Worm (Caenorhabditis elegans) whole organism, L4 larva: ENCODE data around the gene C38H2.2.

Experiments used
- F10B5.3 ChIP-seq: sonication (generic microtip); optimal IDR thresholded peaks from 2 replicates; lab custom pipeline; 2016; ENCODE audit warnings: mild to moderate bottlenecking, missing genetic modification characterization, missing compliant biosample characterization
- F26F4.8 ChIP-seq: fragments of 200-800 bp; sonication (Bioruptor generic); conservative IDR thresholded peaks from 2 replicates; pipeline ENCODE4 v1.3.6; 2022; ENCODE audit warnings: missing genetic modification characterization, missing compliant biosample characterization
- F37D6.2 ChIP-seq: sonication (generic microtip); optimal IDR thresholded peaks from 2 replicates; lab custom pipeline; 2016; ENCODE audit warnings: mild to moderate bottlenecking, missing genetic modification characterization, missing compliant biosample characterization
- F44E2.7 ChIP-seq: fragments of 200-800 bp; sonication (Bioruptor generic); IDR thresholded peaks from 2 replicates; pipeline ENCODE4 v2.1.2; 2022; ENCODE audit warnings: missing genetic modification characterization, missing compliant biosample characterization
- R02D3.7 ChIP-seq: fragments of 150-350 bp; sonication (generic microtip); optimal IDR thresholded peaks from 3 replicates; lab custom pipeline; 2014; ENCODE audit warnings: missing biosample characterization, missing genetic modification characterization
- T26A8.4 ChIP-seq: fragments of 200-800 bp; sonication (Bioruptor generic); IDR thresholded peaks from 2 replicates; pipeline ENCODE4 v1.3.6; 2022; ENCODE audit warnings: missing genetic modification characterization, missing compliant biosample characterization
- Y48G9A.11 ChIP-seq: fragments of 200-800 bp; sonication (Bioruptor generic); IDR thresholded peaks from 2 replicates; pipeline ENCODE4 v1.3.6; 2022; ENCODE audit warnings: missing genetic modification reagents, missing genetic modification characterization, missing compliant biosample characterization
- Y75B8A.6 ChIP-seq: fragments of 200-800 bp; sonication (Bioruptor generic); IDR thresholded peaks from 2 replicates; pipeline ENCODE4 v1.3.6; 2022; ENCODE audit warnings: missing genetic modification reagents, missing genetic modification characterization, missing compliant biosample characterization
- ZK546.5 ChIP-seq, 2 experiments: sonication (generic microtip); optimal IDR thresholded peaks; 2 replicates each; lab custom pipeline; 2017; ENCODE audit warnings: missing biosample characterization in 2 of 2, missing genetic modification characterization in 2 of 2
- aha-1 ChIP-seq: fragments of 150-350 bp; peaks from one replicate; lab custom pipeline; 2014; ENCODE audit warnings: missing biosample characterization, missing genetic modification characterization
- arid-1 ChIP-seq: fragments of 200-800 bp; sonication (Bioruptor generic); conservative IDR thresholded peaks from 2 replicates; pipeline ENCODE4 v1.3.6; 2022; ENCODE audit warnings: missing genetic modification reagents, missing genetic modification characterization, missing compliant biosample characterization
- attf-4 ChIP-seq: sonication (generic microtip); optimal IDR thresholded peaks from 3 replicates; lab custom pipeline; 2017; ENCODE audit warnings: missing biosample characterization, missing genetic modification characterization
- ceh-44 ChIP-seq: fragments of 200-800 bp; sonication (Bioruptor generic); IDR thresholded peaks from 2 replicates; pipeline ENCODE4 v1.3.6; 2022; ENCODE audit warnings: missing genetic modification reagents, missing genetic modification characterization, missing compliant biosample characterization
- cey-2 ChIP-seq: sonication (generic microtip); optimal IDR thresholded peaks from 3 replicates; lab custom pipeline; 2017; ENCODE audit warnings: missing genetic modification characterization, mild to moderate bottlenecking, missing compliant biosample characterization, antibody characterized with exemption, borderline replicate concordance; ENCODE audit not compliant: insufficient read depth
- dmd-6 ChIP-seq: fragments of 200-800 bp; sonication (Bioruptor generic); IDR thresholded peaks from 2 replicates; pipeline ENCODE4 v1.3.6; 2022; ENCODE audit warnings: missing genetic modification reagents, missing genetic modification characterization, missing compliant biosample characterization
- dmd-8 ChIP-seq: fragments of 200-800 bp; sonication (Bioruptor generic); IDR thresholded peaks from 2 replicates; pipeline ENCODE4 v1.3.6; 2022; ENCODE audit warnings: missing genetic modification characterization, missing compliant biosample characterization
- dve-1 ChIP-seq: sonication (generic microtip); optimal IDR thresholded peaks from 2 replicates; lab custom pipeline; 2017; ENCODE audit warnings: antibody characterized with exemption, mild to moderate bottlenecking, missing genetic modification characterization, missing compliant biosample characterization; ENCODE audit not compliant: insufficient read depth
- egl-43 ChIP-seq: fragments of 200-800 bp; sonication (Bioruptor generic); IDR thresholded peaks from 2 replicates; pipeline ENCODE4 v1.3.6; 2022; ENCODE audit warnings: missing genetic modification reagents, missing genetic modification characterization, missing compliant biosample characterization
- hlh-30 ChIP-seq: sonication (generic microtip); optimal IDR thresholded peaks from 2 replicates; lab custom pipeline; 2017; ENCODE audit warnings: antibody characterized with exemption, mild to moderate bottlenecking, missing genetic modification characterization, missing compliant biosample characterization; ENCODE audit not compliant: insufficient read depth
- hmg-1.1 ChIP-seq: fragments of 200-800 bp; sonication (Bioruptor generic); IDR thresholded peaks from 2 replicates; pipeline ENCODE4 v1.3.6; 2022; ENCODE audit warnings: missing genetic modification reagents, missing genetic modification characterization, missing compliant biosample characterization
- lim-7 ChIP-seq: fragments of 200-800 bp; sonication (Bioruptor generic); IDR thresholded peaks from 2 replicates; pipeline ENCODE4 v1.3.6; 2022; ENCODE audit warnings: missing genetic modification characterization, missing compliant biosample characterization
- lin-15B ChIP-seq: fragments of 150-350 bp; sonication (generic microtip); optimal IDR thresholded peaks from 3 replicates; lab custom pipeline; 2014; ENCODE audit warnings: missing biosample characterization, missing genetic modification characterization
- lin-39 ChIP-seq: fragments of 150-350 bp; optimal IDR thresholded peaks from 2 replicates; lab custom pipeline; 2014; ENCODE audit warnings: missing biosample characterization, missing genetic modification reagents, missing genetic modification characterization
- lsy-2 ChIP-seq, 2 experiments: fragments of 150-350 bp in 1 of 2; sonication (generic microtip) in 1 of 2; optimal IDR thresholded peaks; 2 replicates each; lab custom pipeline; 2014 to 2017; ENCODE audit warnings: missing biosample characterization in 2 of 2, missing genetic modification characterization in 2 of 2
- madf-5 ChIP-seq, 2 experiments: fragments of 200-800 bp; sonication (Bioruptor generic); IDR thresholded peaks; 2 replicates each; pipeline ENCODE4 v1.3.6; 2022; ENCODE audit warnings: missing compliant biosample characterization in 2 of 2, missing genetic modification characterization in 2 of 2
- mdt-29 ChIP-seq: fragments of 200-800 bp; sonication (Bioruptor generic); IDR thresholded peaks from 2 replicates; pipeline ENCODE4 v1.3.6; 2022; ENCODE audit warnings: missing genetic modification reagents, missing genetic modification characterization, missing compliant biosample characterization
- mes-2 ChIP-seq: sonication (generic microtip); optimal IDR thresholded peaks from 2 replicates; lab custom pipeline; 2016; ENCODE audit warnings: missing genotype, mild to moderate bottlenecking, missing genetic modification characterization, missing compliant biosample characterization; ENCODE audit not compliant: poor library complexity, severe bottlenecking
- nhr-237 ChIP-seq: sonication (generic microtip); optimal IDR thresholded peaks from 2 replicates; lab custom pipeline; 2017; ENCODE audit warnings: missing biosample characterization, missing genetic modification characterization
- nhr-28 ChIP-seq: fragments of 150-350 bp; optimal IDR thresholded peaks from 2 replicates; lab custom pipeline; 2014; ENCODE audit warnings: missing biosample characterization, missing genetic modification characterization
- nhr-41 ChIP-seq: fragments of 200-800 bp; sonication (Bioruptor generic); IDR thresholded peaks from 2 replicates; pipeline ENCODE4 v1.3.6; 2022; ENCODE audit warnings: missing genetic modification reagents, missing genetic modification characterization, missing compliant biosample characterization
- nhr-48 ChIP-seq: sonication (generic microtip); optimal IDR thresholded peaks from 2 replicates; lab custom pipeline; 2016; ENCODE audit warnings: mild to moderate bottlenecking, missing genetic modification characterization, missing compliant biosample characterization
- nhr-76 ChIP-seq: fragments of 150-350 bp; optimal IDR thresholded peaks from 2 replicates; lab custom pipeline; 2014; ENCODE audit warnings: missing biosample characterization, missing genetic modification characterization
- pha-4 ChIP-seq, 2 experiments: fragments of 150-350 bp in 1 of 2; fragments of 200-800 bp in 1 of 2; sonication (Bioruptor generic) in 1 of 2; IDR thresholded peaks in 1 of 2; optimal IDR thresholded peaks in 1 of 2; 2 replicates each; pipeline versions ENCODE4 v1.3.6 to Lab custom; 2014 to 2022; ENCODE audit warnings: missing genetic modification characterization in 2 of 2, missing genetic modification reagents in 2 of 2, missing biosample characterization in 1 of 2, missing compliant biosample characterization in 1 of 2
- sdz-12 ChIP-seq: fragments of 200-800 bp; sonication (Bioruptor generic); optimal IDR thresholded peaks from 2 replicates; lab custom pipeline; 2018; ENCODE audit warnings: mild to moderate bottlenecking, missing genetic modification characterization, missing compliant biosample characterization
- set-16 ChIP-seq: fragments of 200-800 bp; sonication (Bioruptor generic); IDR thresholded peaks from 2 replicates; pipeline ENCODE4 v1.3.6; 2022; ENCODE audit warnings: missing genetic modification reagents, missing genetic modification characterization, missing compliant biosample characterization
- spr-1 ChIP-seq: sonication (generic microtip); optimal IDR thresholded peaks from 2 replicates; lab custom pipeline; 2016; ENCODE audit warnings: mild to moderate bottlenecking, missing genetic modification characterization, missing compliant biosample characterization
- unc-62 ChIP-seq, 3 experiments: fragments of 150-350 bp in 1 of 3; sonication (generic microtip); optimal IDR thresholded peaks in 2 of 3; peaks in 1 of 3; 1 replicate in 1 of 3; 2 replicates in 2 of 3; lab custom pipeline; 2014 to 2017; ENCODE audit warnings: missing biosample characterization in 3 of 3, missing genetic modification characterization in 3 of 3, missing genetic modification reagents in 3 of 3, missing genotype in 1 of 3
- zfp-2 ChIP-seq: sonication (generic microtip); optimal IDR thresholded peaks from 2 replicates; lab custom pipeline; 2016; ENCODE audit warnings: mild to moderate bottlenecking, missing genetic modification characterization, missing compliant biosample characterization
- zfp-3 ChIP-seq: fragments of 200-800 bp; sonication (Bioruptor generic); conservative IDR thresholded peaks from 2 replicates; pipeline ENCODE4 v1.3.6; 2022; ENCODE audit warnings: missing genetic modification reagents, missing genetic modification characterization, missing compliant biosample characterization
- ztf-11 ChIP-seq: fragments of 150-350 bp; optimal IDR thresholded peaks from 2 replicates; lab custom pipeline; 2014; ENCODE audit warnings: missing biosample characterization, missing genetic modification characterization

Gene C38H2.2

DNA sequence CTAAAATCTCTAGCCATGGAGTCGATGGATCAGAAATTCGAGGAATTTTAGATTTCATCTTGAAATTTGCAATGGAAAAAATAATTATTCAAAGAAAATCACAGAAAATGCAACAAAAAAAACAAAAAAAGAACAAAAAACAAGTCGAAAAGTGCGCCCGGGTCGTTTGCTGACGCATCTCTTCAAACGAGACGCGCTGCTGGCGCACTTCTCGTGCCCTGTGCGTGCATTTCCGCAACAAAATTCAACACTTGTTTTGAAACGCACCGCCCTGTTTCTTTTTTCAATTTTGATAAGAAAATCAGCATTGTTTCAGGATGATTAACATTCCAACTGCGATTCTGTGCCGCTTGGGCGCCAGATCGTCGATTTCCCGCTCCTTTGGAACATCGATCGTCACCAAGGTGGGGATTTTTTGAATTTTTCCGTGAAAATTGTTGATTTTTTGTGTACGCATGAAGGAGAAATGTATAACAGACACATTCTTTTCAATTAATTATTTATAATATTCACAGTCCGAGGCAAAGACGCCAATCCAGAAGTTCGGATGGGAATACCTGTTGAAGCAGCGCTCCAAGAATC, 47.5 kb upstream of the C38H2.2 start, which contains the start of the genes jmjd-4 and mev-1 (continued):
- TF ChIP-seq mes-2 (peak; percentile 86), dmd-6 (GFP tag; lab: Robert Waterston, UW) (peak; percentile 88), madf-5 (GFP tag; IDR thresholded peaks at IDR 0.05; lab: Robert Waterston, UW) (no peak), cey-2 (tag; lab: Kevin White, UChicago) (no peak), arid-1 (GFP tag; lab: Robert Waterston, UW) (peak; percentile 80; the same call in 1 of the 2 replicates), lsy-2 (tag; optimal IDR thresholded peaks at IDR 0.05; lab: Kevin White, UChicago) (peak; percentile 38 to 94), ZK546.5 (tag; optimal IDR thresholded peaks at IDR 0.05; lab: Kevin White, UChicago) (no peak), nhr-28 (tag; lab: Kevin White, UChicago) (peak; percentile 47), F10B5.3 (tag; lab: Kevin White, UChicago) (peak; percentile 45), dmd-8 (GFP tag; lab: Robert Waterston, UW) (no peak), egl-43 (GFP tag; lab: Robert Waterston, UW) (peak; percentile 81), Y75B8A.6 (GFP tag; lab: Robert Waterston, UW) (no peak), pha-4 (GFP tag; IDR thresholded peaks at IDR 0.05; lab: Robert Waterston, UW) (peak; percentile 76; the same call in 1 of the 2 replicates), pha-4 (tag; optimal IDR thresholded peaks at IDR 0.05; lab: Kevin White, UChicago) (no peak), F26F4.8 (no peak), ceh-44 (GFP tag; lab: Robert Waterston, UW) (no peak), nhr-48 (tag; lab: Kevin White, UChicago) (peak; percentile 44), mdt-29 (GFP tag; lab: Robert Waterston, UW) (peak; percentile 78), hlh-30 (peak; percentile 82), hmg-1.1 (GFP tag; lab: Robert Waterston, UW) (peak; percentile 89), unc-62 (GFP tag; optimal IDR thresholded peaks at IDR 0.05 in 1 of 2; lab: Kevin White, UChicago) (no peak), unc-62 (tag; optimal IDR thresholded peaks at IDR 0.05; lab: Kevin White, UChicago) (no peak)
- TF ChIP-seq, all 104 proteins: peak for 60

DNA sequence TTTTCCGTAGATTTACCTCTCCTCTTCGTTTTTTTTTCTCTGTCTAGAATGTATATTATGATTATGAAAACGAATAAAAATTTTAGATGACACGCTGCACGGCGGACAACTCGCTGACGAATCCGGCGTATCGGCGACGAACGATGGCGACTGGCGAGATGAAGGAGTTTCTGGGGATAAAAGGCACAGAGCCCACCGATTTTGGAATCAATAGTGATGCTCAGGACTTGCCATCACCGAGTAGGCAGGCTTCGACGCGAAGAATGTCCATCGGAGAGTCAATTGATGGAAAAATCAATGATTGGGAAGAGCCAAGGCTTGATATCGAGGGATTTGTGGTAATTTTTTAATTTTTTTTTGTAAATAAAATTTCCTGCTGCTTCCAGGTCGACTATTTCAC, 46.5 kb upstream of the C38H2.2 start, which contains the start of gene ced-9:
TSS of gene ced-9 (plus strand) at position 87 of the 400 bp plus-strand sequence.
- TF ChIP-seq T26A8.4 (GFP tag; lab: Robert Waterston, UW) = no peak
- peak; percentile 97 for TF ChIP-seq aha-1 (tag; lab: Kevin White, UChicago)

ce11 chrIII:10336109-10336508, 45.5 kb upstream of the C38H2.2 start:
- TF ChIP-seq aha-1 (tag; lab: Kevin White, UChicago) = peak; percentile 96
- TF ChIP-seq nhr-76 (tag; lab: Kevin White, UChicago) = no peak
- TF ChIP-seq unc-62 (GFP tag; optimal IDR thresholded peaks at IDR 0.05 in 1 of 2; lab: Kevin White, UChicago) = peak in 1 of 2 experiments; percentile 54
- TF ChIP-seq unc-62 (tag; optimal IDR thresholded peaks at IDR 0.05; lab: Kevin White, UChicago) = no peak
- TF ChIP-seq, all 104 proteins: peak for 2

DNA sequence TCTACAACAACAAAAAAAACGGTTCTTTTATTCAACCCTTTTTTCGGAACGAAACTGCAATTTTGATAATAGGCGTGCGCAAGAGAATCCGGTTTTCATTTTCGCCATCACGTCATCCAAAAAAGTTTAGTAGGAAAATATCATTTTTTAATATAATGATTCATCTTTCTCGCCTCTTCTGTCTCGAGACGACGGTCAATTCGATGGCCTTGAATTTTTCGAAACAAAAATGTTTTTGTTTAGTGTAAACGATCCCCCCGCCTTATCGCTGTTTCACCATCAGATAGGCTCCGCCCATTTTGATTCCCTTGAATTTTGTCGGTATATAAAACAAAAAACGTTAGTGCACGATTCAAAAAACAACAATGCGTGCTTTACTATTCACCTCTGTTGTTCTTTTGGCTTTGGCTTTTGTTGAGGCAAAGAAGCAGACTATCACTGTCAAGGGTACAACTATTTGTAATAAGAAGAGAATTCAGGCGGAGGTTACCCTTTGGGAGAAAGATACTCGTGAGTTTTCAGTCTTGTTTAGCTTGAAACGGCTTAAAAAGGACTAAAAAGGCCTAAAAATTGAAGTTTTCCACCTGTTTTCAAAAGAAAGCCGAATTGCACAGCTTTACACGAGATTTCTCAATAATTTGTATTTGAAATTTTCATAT, 43.9 kb upstream of the C38H2.2 start, which contains the start of gene ttr-15:
TSS of gene ttr-15 (plus strand) at position 340 of the 659 bp plus-strand sequence.
- no peak for TF ChIP-seq lin-15B
- TF ChIP-seq lim-7 (GFP tag; lab: Robert Waterston, UW) = no peak
- TF ChIP-seq F37D6.2 = no peak
- no peak for TF ChIP-seq ztf-11 (tag; lab: Kevin White, UChicago)
- TF ChIP-seq Y48G9A.11 (GFP tag; lab: Robert Waterston, UW) = no peak
- TF ChIP-seq nhr-237 = no peak
- TF ChIP-seq R02D3.7 (tag; lab: Kevin White, UChicago) = no peak
- no peak for TF ChIP-seq mdt-29 (GFP tag; lab: Robert Waterston, UW)
- peak; percentile 1 for TF ChIP-seq nhr-76 (tag; lab: Kevin White, UChicago)
- peak; percentile 87 for TF ChIP-seq aha-1 (tag; lab: Kevin White, UChicago)
- TF ChIP-seq sdz-12 = no peak
- TF ChIP-seq set-16 (GFP tag; lab: Robert Waterston, UW) = no peak
- TF ChIP-seq F44E2.7 (GFP tag; lab: Robert Waterston, UW) = no peak
- peak; percentile 72 for TF ChIP-seq dve-1 (tag; lab: Kevin White, UChicago)
- TF ChIP-seq F26F4.8 = no peak
- no peak for TF ChIP-seq F10B5.3 (tag; lab: Kevin White, UChicago)
- TF ChIP-seq cey-2 (tag; lab: Kevin White, UChicago) = no peak
- no peak for TF ChIP-seq zfp-2 (tag; lab: Kevin White, UChicago)
- TF ChIP-seq attf-4 (tag; lab: Kevin White, UChicago) = no peak
- 0 out of 2 replicates have a peak, but pooled peaks have one; percentile 14 for TF ChIP-seq zfp-3 (GFP tag; lab: Robert Waterston, UW)
- TF ChIP-seq ceh-44 (GFP tag; lab: Robert Waterston, UW) = no peak
- peak in 1 of 2 experiments; percentile 20 for TF ChIP-seq lsy-2 (tag; optimal IDR thresholded peaks at IDR 0.05; lab: Kevin White, UChicago)
- TF ChIP-seq spr-1 (tag; lab: Kevin White, UChicago) = no peak
- TF ChIP-seq nhr-41 (GFP tag; lab: Robert Waterston, UW) = no peak
- TF ChIP-seq lin-39 (tag; lab: Kevin White, UChicago) = no peak
